Worm (Caenorhabditis elegans): Measurements from ENCODE around the gene nas-31.

The nas-31 gene

DNA sequence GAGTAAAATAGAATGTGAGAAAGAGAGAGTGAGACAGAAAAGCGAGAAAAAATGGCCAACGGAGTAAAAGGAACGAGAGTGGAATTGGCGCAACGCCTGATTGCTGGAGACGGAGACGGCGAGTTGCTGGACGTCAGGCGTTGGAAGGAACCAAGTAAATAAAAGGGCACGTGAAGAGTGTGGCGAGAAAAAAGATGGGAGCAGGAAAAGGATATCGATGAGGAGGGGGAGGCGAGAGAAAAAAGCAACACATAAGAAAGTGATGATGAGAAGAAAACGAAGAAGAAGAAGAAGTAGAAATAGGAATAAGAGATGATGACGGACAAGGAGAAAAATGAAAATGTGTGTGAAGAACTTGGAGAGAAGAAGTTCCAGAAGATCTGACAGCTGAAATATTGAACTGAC lies 50.2 kb downstream of the nas-31 start:
- no peak for TF ChIP-seq grh-1 (GFP tag; IDR thresholded peaks at IDR 0.05)
- TF ChIP-seq ama-1 (optimal IDR thresholded peaks at IDR 0.05), result no peak
- TF ChIP-seq nhr-90 (tag; optimal IDR thresholded peaks at IDR 0.05; ENCODE audit: poor library complexity), result peak; percentile 54
- no peak for TF ChIP-seq tlp-1 (tag; optimal IDR thresholded peaks at IDR 0.05)
- TF ChIP-seq blmp-1 (tag; optimal IDR thresholded peaks at IDR 0.05), result peak; percentile 88
- peak; percentile 84 for TF ChIP-seq swsn-7 (tag; optimal IDR thresholded peaks at IDR 0.05)
- TF ChIP-seq snu-23 (GFP tag; optimal IDR thresholded peaks at IDR 0.05), result peak; percentile 93
- peak; percentile 56 for TF ChIP-seq pax-3 (tag; optimal IDR thresholded peaks at IDR 0.05)
- no peak for TF ChIP-seq alr-1 (tag; optimal IDR thresholded peaks at IDR 0.05; ENCODE audit: borderline replicate concordance)
- peak; percentile 90 for TF ChIP-seq tbx-2 (tag; optimal IDR thresholded peaks at IDR 0.05)
- 0 out of 2 replicates have a peak, but pooled peaks have one; percentile 7 for TF ChIP-seq ceh-88 (GFP tag; IDR thresholded peaks at IDR 0.05)
- TF ChIP-seq C16A3.4 (tag; optimal IDR thresholded peaks at IDR 0.05), result peak; percentile 44
- TF ChIP-seq nhr-76 (tag; optimal IDR thresholded peaks at IDR 0.05), result no peak
- peak; percentile 95 for TF ChIP-seq nhr-85 (tag)
- TF ChIP-seq isw-1 (GFP tag; IDR thresholded peaks at IDR 0.05), result peak; percentile 71
- TF ChIP-seq fkh-4 (tag; optimal IDR thresholded peaks at IDR 0.05; ENCODE audit: borderline replicate concordance), result no peak
- peak; percentile 63 for TF ChIP-seq nhr-237 (tag; optimal IDR thresholded peaks at IDR 0.05)
- TF ChIP-seq pag-3 (tag; optimal IDR thresholded peaks at IDR 0.05; ENCODE audit: borderline replicate concordance, insufficient read depth), result peak; percentile 72
- TF ChIP-seq unc-130 (tag; optimal IDR thresholded peaks at IDR 0.05), result peak; percentile 56
- no peak for TF ChIP-seq aly-2 (tag; optimal IDR thresholded peaks at IDR 0.05)
- peak; percentile 81 for TF ChIP-seq dsc-1 (tag; optimal IDR thresholded peaks at IDR 0.05)
- TF ChIP-seq lin-14 (GFP tag; optimal IDR thresholded peaks at IDR 0.05), result peak; percentile 99
- TF ChIP-seq aha-1 (tag; optimal IDR thresholded peaks at IDR 0.05), result no peak
- TF ChIP-seq nhr-19 (GFP tag; conservative IDR thresholded peaks at IDR 0.05), result peak; percentile 81
- TF ChIP-seq nhr-71 (tag; optimal IDR thresholded peaks at IDR 0.05), result peak; percentile 97
- peak in 2 of 6 experiments; percentile 18 to 39 for TF ChIP-seq elt-3 (tag; optimal IDR thresholded peaks at IDR 0.05)
- TF ChIP-seq nhr-77 (tag; optimal IDR thresholded peaks at IDR 0.05), result peak; percentile 88
- TF ChIP-seq sptf-1 (tag; optimal IDR thresholded peaks at IDR 0.05), result no peak
- peak; percentile 73 for TF ChIP-seq lin-13 (GFP tag; optimal IDR thresholded peaks at IDR 0.05)
- peak; percentile 95 for TF ChIP-seq nhr-20 (tag; optimal IDR thresholded peaks at IDR 0.05)
- peak; percentile 68 for TF ChIP-seq ztf-4 (tag; optimal IDR thresholded peaks at IDR 0.05)
- TF ChIP-seq nhr-12 (tag; optimal IDR thresholded peaks at IDR 0.05), result no peak
- no peak for TF ChIP-seq Y116A8C.19 (tag; optimal IDR thresholded peaks at IDR 0.05; ENCODE audit: borderline replicate concordance)
- peak; percentile 83 for TF ChIP-seq irx-1 (tag; optimal IDR thresholded peaks at IDR 0.05)
- TF ChIP-seq F16B12.6 (tag; optimal IDR thresholded peaks at IDR 0.05), result no peak
- TF ChIP-seq lsy-2 (tag; optimal IDR thresholded peaks at IDR 0.05), result peak; percentile 73 to 84
- TF ChIP-seq ztf-11 (tag; optimal IDR thresholded peaks at IDR 0.05), result peak in 1 of 2 experiments; percentile 31
- TF ChIP-seq ceh-63 (GFP tag; optimal IDR thresholded peaks at IDR 0.05), result no peak
- no peak for TF ChIP-seq vab-15 (tag; optimal IDR thresholded peaks at IDR 0.05)
- no peak for TF ChIP-seq C04F5.9 (tag; optimal IDR thresholded peaks at IDR 0.05)
- peak; percentile 92 for TF ChIP-seq mep-1 (tag; optimal IDR thresholded peaks at IDR 0.05)
- peak; percentile 60 to 72 for TF ChIP-seq lin-35 (GFP tag; optimal IDR thresholded peaks at IDR 0.05)
- peak; percentile 79 to 95 for TF ChIP-seq mdl-1 (tag; optimal IDR thresholded peaks at IDR 0.05)
- peak; percentile 88 for TF ChIP-seq nhr-47 (tag; optimal IDR thresholded peaks at IDR 0.05)
- TF ChIP-seq nhr-28 (tag; optimal IDR thresholded peaks at IDR 0.05), result no peak
- no peak for TF ChIP-seq zip-4 (GFP tag; optimal IDR thresholded peaks at IDR 0.05)
- TF ChIP-seq ets-5 (GFP tag; IDR thresholded peaks at IDR 0.05), result no peak
- no peak for TF ChIP-seq ces-1 (GFP tag; optimal IDR thresholded peaks at IDR 0.05)
- peak; percentile 87 for TF ChIP-seq unc-86 (tag; optimal IDR thresholded peaks at IDR 0.05)
- peak; percentile 71 to 72 for TF ChIP-seq efl-1 (optimal IDR thresholded peaks at IDR 0.05)
- TF ChIP-seq efl-1 (GFP tag; optimal IDR thresholded peaks at IDR 0.05 in 1 of 2), result peak; percentile 38 to 88
- peak; percentile 97 for TF ChIP-seq fkh-10 (GFP tag; optimal IDR thresholded peaks at IDR 0.05)
- TF ChIP-seq mab-9 (GFP tag; IDR thresholded peaks at IDR 0.05), result peak; percentile 51; the same call in 1 of the 2 replicates
- no peak for TF ChIP-seq pqm-1 (tag; optimal IDR thresholded peaks at IDR 0.05)

Data from whole organism, L1 larva.